Worm (Caenorhabditis elegans) whole organism, late embryonic: Measurements from ENCODE around the gene B0228.9.

ENCODE experiments used
- ceh-2 ChIP-seq: sonication (generic microtip); optimal IDR thresholded peaks from 2 replicates; lab custom pipeline; 2016; ENCODE audit warnings: missing genotype, missing genetic modification characterization, missing compliant biosample characterization
- dmd-4 ChIP-seq: sonication (generic microtip); optimal IDR thresholded peaks from 2 replicates; lab custom pipeline; 2016; ENCODE audit warnings: borderline replicate concordance, missing genetic modification characterization, missing compliant biosample characterization
- dve-1 ChIP-seq: sonication (generic microtip); optimal IDR thresholded peaks from 2 replicates; lab custom pipeline; 2017; ENCODE audit warnings: antibody characterized with exemption, mild to moderate bottlenecking, missing genetic modification characterization, missing compliant biosample characterization
- fkh-10 ChIP-seq: fragments of 150-350 bp; optimal IDR thresholded peaks from 2 replicates; lab custom pipeline; 2014; ENCODE audit warnings: missing biosample characterization, missing genetic modification reagents, missing genetic modification characterization
- nhr-11 ChIP-seq: fragments of 150-350 bp; optimal IDR thresholded peaks from 2 replicates; lab custom pipeline; 2014; ENCODE audit warnings: missing biosample characterization, missing genetic modification characterization
- pag-3 ChIP-seq: sonication (generic microtip); optimal IDR thresholded peaks from 2 replicates; lab custom pipeline; 2016; ENCODE audit warnings: missing compliant biosample characterization, missing genetic modification characterization, borderline replicate concordance
- pqm-1 ChIP-seq: sonication (generic microtip); optimal IDR thresholded peaks from 2 replicates; lab custom pipeline; 2016; ENCODE audit warnings: missing genetic modification characterization, missing compliant biosample characterization
- sox-2 ChIP-seq: fragments of 200-800 bp; sonication (Bioruptor generic); IDR thresholded peaks from 2 replicates; pipeline ENCODE4 v1.3.6; 2022; ENCODE audit warnings: missing genetic modification reagents, missing genetic modification characterization, missing compliant biosample characterization
- syd-9 ChIP-seq: sonication (generic microtip); optimal IDR thresholded peaks from 2 replicates; lab custom pipeline; 2016; ENCODE audit warnings: mild to moderate bottlenecking, missing genetic modification characterization, moderate library complexity, missing compliant biosample characterization
- unc-86 ChIP-seq: sonication (generic microtip); optimal IDR thresholded peaks from 2 replicates; lab custom pipeline; 2016; ENCODE audit warnings: missing genetic modification characterization, missing compliant biosample characterization

- no peak for TF ChIP-seq dve-1
- TF ChIP-seq pag-3 (tag; lab: Kevin White, UChicago): no peak
- no peak for TF ChIP-seq nhr-11 (tag; lab: Kevin White, UChicago)
- no peak for TF ChIP-seq ceh-2 (tag; lab: Kevin White, UChicago)
- no peak for TF ChIP-seq fkh-10 (GFP tag; lab: Kevin White, UChicago)
- no peak for TF ChIP-seq pqm-1 (tag; lab: Kevin White, UChicago)
- no peak for TF ChIP-seq sox-2 (GFP tag; lab: Robert Waterston, UW)
- TF ChIP-seq syd-9: no peak
- TF ChIP-seq unc-86 (tag; lab: Kevin White, UChicago): no peak
- TF ChIP-seq dmd-4 (tag; lab: Kevin White, UChicago): no peak
These were observed 46.0 kb upstream of the B0228.9 start for ce11 chrII:7809358-7809914.
